Worm (Caenorhabditis elegans): ENCODE measurements around the gene tax-4.

tax-4 gene

DNA sequence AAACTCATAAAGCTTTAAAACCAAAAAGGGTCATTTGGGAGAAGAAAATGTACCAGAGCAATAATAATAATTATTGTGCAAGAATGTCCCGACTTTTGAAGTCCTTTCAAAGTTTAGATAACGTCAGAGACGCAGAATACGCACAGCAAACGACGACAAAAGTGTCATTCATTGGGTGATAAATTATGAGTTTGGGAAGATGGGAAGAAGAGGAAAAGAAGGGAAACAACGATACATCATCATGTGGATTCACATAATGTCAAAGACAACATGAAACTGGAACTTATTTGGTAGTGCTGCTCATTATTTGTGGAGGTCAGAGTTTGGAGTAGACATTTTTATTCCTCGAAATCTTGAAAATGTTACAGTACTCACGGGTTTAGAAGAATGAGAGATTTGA is 3.5 kb upstream of the tax-4 start:
- no peak for TF ChIP-seq nhr-85 (tag)
- no peak for TF ChIP-seq hpl-2 (GFP tag; optimal IDR thresholded peaks at IDR 0.05)
- no peak for TF ChIP-seq nhr-11 (tag; optimal IDR thresholded peaks at IDR 0.05)
- TF ChIP-seq ceh-8 (GFP tag; optimal IDR thresholded peaks at IDR 0.05): no peak
- TF ChIP-seq ceh-82 (tag; optimal IDR thresholded peaks at IDR 0.05): no peak
- no peak for TF ChIP-seq C16A3.4 (tag; optimal IDR thresholded peaks at IDR 0.05)
- no peak for TF ChIP-seq egl-27 (tag; optimal IDR thresholded peaks at IDR 0.05)
- no peak for TF ChIP-seq sox-4 (tag; optimal IDR thresholded peaks at IDR 0.05)
- no peak for TF ChIP-seq lin-39 (tag; optimal IDR thresholded peaks at IDR 0.05)

DNA sequence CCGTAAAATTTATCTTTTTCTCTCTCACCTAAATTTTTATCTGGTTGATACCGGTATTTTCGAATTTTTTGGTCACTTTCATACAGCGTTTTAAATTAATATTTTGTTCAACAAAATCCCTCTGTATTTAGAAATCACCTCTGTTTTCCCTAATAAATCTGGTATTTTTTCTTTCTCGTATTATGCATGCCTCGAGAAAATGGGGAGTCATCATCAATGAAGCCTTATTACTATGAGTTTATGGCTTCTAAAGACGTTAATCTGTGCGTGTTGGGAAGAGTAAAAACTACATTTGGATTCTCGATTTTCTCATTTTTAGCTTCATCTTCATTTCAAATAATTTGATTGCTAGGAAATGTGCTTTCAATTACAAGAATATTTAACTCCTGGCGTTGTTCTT is 4.4 kb downstream of the tax-4 start, which contains the start of gene ZC84.7:
ZC84.7 (plus strand) TSS at position 301 of the 400 bp plus-strand sequence.
- TF ChIP-seq unc-30 (tag; optimal IDR thresholded peaks at IDR 0.05) (no peak), efl-1 (optimal IDR thresholded peaks at IDR 0.05) (no peak), efl-1 (GFP tag; optimal IDR thresholded peaks at IDR 0.05 in 1 of 2) (peak in 1 of 2 experiments; percentile 5), nhr-11 (tag; optimal IDR thresholded peaks at IDR 0.05) (no peak)

DNA sequence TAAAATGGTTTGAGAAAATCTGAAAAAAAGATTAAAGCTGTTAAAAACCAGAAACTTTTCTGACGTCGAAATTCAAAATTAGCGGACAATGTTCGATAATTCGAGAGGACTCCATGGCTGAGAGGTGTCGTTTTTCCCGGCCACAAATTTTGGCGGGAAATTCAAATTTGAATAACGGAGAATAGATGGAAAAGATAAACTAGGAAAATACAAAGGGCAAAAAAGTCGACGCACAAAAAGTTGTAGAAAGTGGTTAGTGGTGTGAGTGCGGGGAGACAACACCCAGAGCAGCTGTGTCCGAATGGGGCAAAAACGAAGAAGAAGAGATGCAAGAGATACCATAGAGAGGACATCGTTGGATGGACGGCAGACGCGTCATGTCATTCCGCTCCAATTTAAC is 9.7 kb downstream of the tax-4 start, which contains the start of gene cls-3:
cls-3 (minus strand) TSS at position 19 of the 400 bp plus-strand sequence.
- TF ChIP-seq ces-1 (GFP tag; optimal IDR thresholded peaks at IDR 0.05): no peak
- TF ChIP-seq mep-1 (tag; optimal IDR thresholded peaks at IDR 0.05): peak; percentile 27
- no peak for TF ChIP-seq grh-1 (GFP tag; IDR thresholded peaks at IDR 0.05)
- TF ChIP-seq egl-27 (tag; optimal IDR thresholded peaks at IDR 0.05): no peak
- peak; percentile 33 for TF ChIP-seq irx-1 (tag; optimal IDR thresholded peaks at IDR 0.05)
- TF ChIP-seq pag-3 (tag; optimal IDR thresholded peaks at IDR 0.05; ENCODE audit: borderline replicate concordance, insufficient read depth): no peak
- TF ChIP-seq ztf-4 (tag; optimal IDR thresholded peaks at IDR 0.05): no peak
- TF ChIP-seq nhr-71 (tag; optimal IDR thresholded peaks at IDR 0.05): peak; percentile 81
- TF ChIP-seq dsc-1 (tag; optimal IDR thresholded peaks at IDR 0.05): peak; percentile 62
- TF ChIP-seq blmp-1 (tag; optimal IDR thresholded peaks at IDR 0.05): no peak
- TF ChIP-seq lir-3 (tag; optimal IDR thresholded peaks at IDR 0.05; ENCODE audit: poor library complexity): peak; percentile 65
- no peak for TF ChIP-seq nhr-84 (tag; optimal IDR thresholded peaks at IDR 0.05)
- TF ChIP-seq hlh-17 (GFP tag; optimal IDR thresholded peaks at IDR 0.05; ENCODE audit: borderline replicate concordance): no peak
- no peak for TF ChIP-seq aly-2 (tag; optimal IDR thresholded peaks at IDR 0.05)
- no peak for TF ChIP-seq C34B4.2 (tag; optimal IDR thresholded peaks at IDR 0.05)
- peak; percentile 52 for TF ChIP-seq ceh-8 (GFP tag; optimal IDR thresholded peaks at IDR 0.05)
- peak; percentile 43 for TF ChIP-seq nhr-20 (tag; optimal IDR thresholded peaks at IDR 0.05)
- TF ChIP-seq efl-3 (GFP tag; optimal IDR thresholded peaks at IDR 0.05): no peak
- no peak for TF ChIP-seq mdl-1 (tag; optimal IDR thresholded peaks at IDR 0.05)
- peak; percentile 84 for TF ChIP-seq nhr-85 (tag)
- peak; percentile 5 for TF ChIP-seq fkh-4 (tag; optimal IDR thresholded peaks at IDR 0.05; ENCODE audit: borderline replicate concordance)
- TF ChIP-seq unc-30 (tag; optimal IDR thresholded peaks at IDR 0.05): no peak
- peak; percentile 26 for TF ChIP-seq lin-39 (tag; optimal IDR thresholded peaks at IDR 0.05)
- TF ChIP-seq nhr-11 (tag; optimal IDR thresholded peaks at IDR 0.05): no peak
- TF ChIP-seq nhr-237 (tag; optimal IDR thresholded peaks at IDR 0.05): no peak
- TF ChIP-seq nhr-47 (tag; optimal IDR thresholded peaks at IDR 0.05): peak; percentile 68
- TF ChIP-seq skn-1 (tag; optimal IDR thresholded peaks at IDR 0.05): no peak
- peak; percentile 54 for TF ChIP-seq F16B12.6 (tag; optimal IDR thresholded peaks at IDR 0.05)
- TF ChIP-seq lin-14 (GFP tag; optimal IDR thresholded peaks at IDR 0.05): peak; percentile 68
- no peak for TF ChIP-seq hlh-4 (tag; optimal IDR thresholded peaks at IDR 0.05)
- TF ChIP-seq xbp-1 (tag; optimal IDR thresholded peaks at IDR 0.05): peak; percentile 45
- TF ChIP-seq sox-4 (tag; optimal IDR thresholded peaks at IDR 0.05): no peak
- no peak for TF ChIP-seq pax-3 (tag; optimal IDR thresholded peaks at IDR 0.05)
- no peak for TF ChIP-seq unc-86 (tag; optimal IDR thresholded peaks at IDR 0.05)
- no peak for TF ChIP-seq lin-15B (tag; optimal IDR thresholded peaks at IDR 0.05)
- TF ChIP-seq elt-2 (tag; optimal IDR thresholded peaks at IDR 0.05): no peak
- TF ChIP-seq snpc-4 (tag; optimal IDR thresholded peaks at IDR 0.05): no peak
- TF ChIP-seq fkh-8 (tag; optimal IDR thresholded peaks at IDR 0.05): no peak
- TF ChIP-seq zag-1 (tag; optimal IDR thresholded peaks at IDR 0.05): no peak
- TF ChIP-seq rnt-1 (tag; optimal IDR thresholded peaks at IDR 0.05): peak; percentile 88
- TF ChIP-seq ceh-90 (tag; optimal IDR thresholded peaks at IDR 0.05): no peak
- TF ChIP-seq aha-1 (tag; optimal IDR thresholded peaks at IDR 0.05): no peak
- no peak for TF ChIP-seq sup-37 (GFP tag; optimal IDR thresholded peaks at IDR 0.05)
- no peak for TF ChIP-seq nhr-12 (tag; optimal IDR thresholded peaks at IDR 0.05)

Measured in whole organism, L1 larva.